Fruit fly (Drosophila melanogaster): ENCODE data around the gene gt.

dm6 chrX:2465687-2466086, 36.9 kb upstream of the gt start:
- TF ChIP-seq EcR (GFP tag; optimal IDR thresholded peaks at IDR 0.05) (no peak), psq (optimal IDR thresholded peaks at IDR 0.05) (no peak), usp (GFP tag; optimal IDR thresholded peaks at IDR 0.05) (no peak), Dll (optimal IDR thresholded peaks at IDR 0.05) (no peak), CG8478 (optimal IDR thresholded peaks at IDR 0.05) (no peak)
